Worm (Caenorhabditis elegans): Measurements from ENCODE around the gene Y54F10AL.1.

Y54F10AL.1 gene

DNA sequence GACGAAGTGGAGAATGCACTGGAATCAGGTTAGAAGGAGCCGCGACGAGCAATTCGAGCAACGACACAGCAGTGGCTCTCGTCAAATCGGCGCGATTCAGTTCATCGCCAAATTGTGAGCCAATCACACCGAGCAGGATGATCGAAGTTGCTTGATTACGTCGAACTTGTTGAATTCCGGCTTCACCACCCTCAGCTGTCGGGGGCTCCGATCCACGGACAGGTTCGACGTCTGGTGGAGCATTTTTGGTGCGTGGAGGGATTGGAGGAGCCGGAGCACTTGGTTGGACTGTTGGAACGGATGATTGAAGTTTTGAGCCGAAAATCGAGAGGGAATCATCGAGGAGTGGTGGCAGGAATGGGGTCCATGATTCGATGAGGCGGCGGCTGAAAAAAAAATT lies 28.0 kb downstream of the Y54F10AL.1 start:
- TF ChIP-seq unc-62 (GFP tag; optimal IDR thresholded peaks at IDR 0.05) = no peak

DNA sequence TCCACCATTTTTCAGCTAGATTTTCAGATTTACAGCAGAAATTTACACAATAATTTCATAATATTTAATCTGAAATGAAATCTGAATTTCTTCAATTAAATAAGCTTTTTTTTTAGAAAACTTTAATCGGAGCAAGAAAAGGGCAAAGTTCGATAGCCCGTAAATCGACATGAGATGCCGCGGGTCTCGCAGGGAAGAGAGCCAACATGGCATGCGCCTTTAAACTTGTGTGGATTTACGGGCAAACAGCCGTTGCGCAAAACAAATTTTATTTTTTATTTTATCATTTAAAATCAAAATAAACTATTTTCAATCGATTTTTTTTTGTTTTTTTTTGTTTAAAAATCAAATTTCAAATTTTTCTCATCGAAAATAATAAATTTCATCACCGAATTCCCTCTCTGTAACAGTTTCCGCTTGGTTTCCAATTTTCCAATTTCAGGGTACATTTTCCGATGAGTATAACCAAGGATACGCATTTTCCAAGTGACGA lies 41.2 kb downstream of the Y54F10AL.1 start, which contains the start of the genes Y54F10AM.15, rbc-2 and ndua-8:
Y54F10AM.15 (minus strand) TSS at position 59 of the 493 bp plus-strand sequence.
rbc-2 (minus strand) TSS at position 69 of the 493 bp plus-strand sequence.
ndua-8 (plus strand) TSS at position 443 of the 493 bp plus-strand sequence.
- TF ChIP-seq unc-62 (GFP tag; optimal IDR thresholded peaks at IDR 0.05) = no peak

DNA sequence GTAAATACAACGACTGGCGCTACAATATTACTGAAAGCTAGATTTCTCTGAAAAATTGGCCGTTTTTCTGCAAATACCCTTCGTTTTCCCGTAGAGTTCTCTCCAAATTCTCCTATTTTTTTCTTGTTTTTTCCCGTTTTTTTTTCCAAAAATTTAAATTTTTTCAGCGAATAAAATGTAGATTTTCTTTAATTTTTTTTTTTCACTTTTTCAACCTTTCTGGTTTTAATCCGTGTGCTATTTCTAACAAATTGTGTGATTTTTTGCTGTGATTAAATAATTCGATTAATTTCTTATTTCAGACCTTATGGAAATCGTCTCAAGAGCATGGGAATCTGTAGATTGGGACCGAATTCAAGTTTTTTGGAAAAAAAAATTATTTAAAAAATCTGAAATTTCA lies 42.8 kb downstream of the Y54F10AL.1 start, which contains the start of gene cone-1:
cone-1 (plus strand) TSS at position 301 of the 400 bp plus-strand sequence.
- TF ChIP-seq unc-62 (GFP tag; optimal IDR thresholded peaks at IDR 0.05) = no peak

DNA sequence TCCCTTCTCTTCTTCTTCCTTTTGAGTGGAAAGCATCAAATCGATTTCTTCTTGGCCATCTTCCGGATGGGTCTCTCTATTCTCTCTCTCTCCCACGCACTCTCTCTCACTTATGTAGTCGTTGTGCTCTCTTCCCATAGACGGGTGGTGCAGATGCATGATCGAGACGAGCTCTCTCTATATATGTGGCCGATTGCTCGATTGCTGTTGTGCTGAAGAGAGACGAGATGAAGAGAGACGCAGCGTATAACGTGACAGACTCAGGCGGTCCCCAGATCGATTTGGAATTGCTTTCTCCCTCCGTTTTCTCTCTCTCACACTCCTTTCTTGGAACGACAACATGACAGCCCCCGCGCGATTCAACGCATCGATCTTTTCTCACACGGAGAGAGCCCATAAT lies 45.2 kb downstream of the Y54F10AL.1 start:
- TF ChIP-seq unc-62 (GFP tag; optimal IDR thresholded peaks at IDR 0.05) = no peak

DNA sequence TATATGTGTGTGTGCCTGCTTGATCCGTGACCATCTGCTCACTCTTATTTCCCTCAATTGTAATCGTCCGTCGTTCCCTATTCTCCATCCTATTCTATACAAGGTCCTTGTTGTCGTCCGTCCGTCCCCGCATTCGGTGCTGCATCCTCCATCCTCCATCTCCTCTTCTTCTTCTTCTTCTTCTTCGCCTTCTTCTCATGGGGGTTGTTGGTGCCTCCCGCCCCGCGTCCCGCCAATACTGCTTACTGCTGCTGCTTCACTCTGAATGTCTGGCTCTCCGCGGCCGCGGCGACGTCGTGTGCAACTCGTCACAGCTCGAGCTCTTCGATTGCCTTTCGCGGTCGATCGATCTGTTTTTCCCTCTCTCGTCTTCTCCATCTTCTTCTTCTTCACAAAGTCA lies 47.6 kb downstream of the Y54F10AL.1 start:
- TF ChIP-seq unc-62 (GFP tag; optimal IDR thresholded peaks at IDR 0.05) = no peak

DNA sequence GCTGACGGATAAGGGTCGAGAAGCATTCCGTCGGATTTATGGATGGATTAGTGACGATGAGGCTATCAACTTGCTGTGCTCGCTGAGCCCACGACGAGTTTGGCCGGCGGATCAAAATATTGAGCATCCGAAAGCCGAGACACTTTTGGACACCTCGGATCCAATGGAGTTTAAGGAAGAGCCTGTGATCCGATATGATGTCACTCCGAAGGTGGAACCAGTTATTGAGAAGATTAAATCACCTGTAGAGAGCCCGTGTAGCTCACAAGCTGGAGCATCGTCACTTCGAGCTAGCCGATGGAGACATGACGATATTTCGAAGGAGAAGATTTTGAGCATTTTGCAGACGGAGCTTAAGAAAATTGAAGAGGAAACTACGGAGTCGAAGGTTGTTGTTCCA lies 53.0 kb downstream of the Y54F10AL.1 start:
- no peak for TF ChIP-seq unc-62 (GFP tag; optimal IDR thresholded peaks at IDR 0.05)

All from whole organism, dauer.